Worm (Caenorhabditis elegans) whole organism, dauer: Measurements from ENCODE around the gene sru-27.

Experiments used
- unc-62 ChIP-seq: sonication (generic microtip); optimal IDR thresholded peaks from 2 replicates; lab custom pipeline; 2017; ENCODE audit warnings: missing biosample characterization, missing genetic modification reagents, missing genetic modification characterization

The sru-27 gene

DNA sequence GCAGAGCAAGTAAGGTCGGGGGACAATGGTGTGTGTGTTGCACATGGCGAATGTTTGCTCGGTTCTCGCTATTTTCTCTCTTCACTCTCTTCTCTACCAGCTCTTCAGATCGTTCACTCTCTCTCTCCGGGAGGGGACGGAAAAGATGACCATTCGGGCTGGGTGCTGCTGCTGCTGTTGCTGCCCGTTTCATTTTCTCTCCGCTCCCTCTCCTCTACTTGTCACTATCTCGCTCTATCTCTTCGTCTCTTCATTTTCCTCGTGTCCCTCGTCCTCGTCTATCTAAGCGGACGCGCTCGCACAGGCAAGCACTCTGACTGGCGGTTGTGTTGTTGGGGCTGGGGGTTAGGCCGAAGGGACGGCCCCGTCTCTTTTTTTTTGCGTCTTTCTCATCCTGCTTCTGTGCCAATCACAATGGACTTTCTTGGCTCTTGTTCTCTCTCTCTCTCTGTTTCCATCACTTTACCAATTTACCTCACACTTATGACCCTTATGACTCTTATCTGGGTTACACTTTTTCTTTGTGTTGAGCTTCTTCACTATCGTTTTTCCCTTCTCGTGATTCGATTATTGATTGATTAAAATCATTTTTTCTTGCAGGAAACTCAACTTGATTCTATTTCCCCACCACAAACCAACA, 24.6 kb upstream of the sru-27 start, which contains the start of the genes F53E2.2 and unc-60:
Gene F53E2.2, plus strand, starts transcription at position 601 of the 640 bp plus-strand sequence.
Gene unc-60, plus strand, starts transcription at position 601 of the 640 bp plus-strand sequence.
- no peak for TF ChIP-seq unc-62 (GFP tag; lab: Kevin White, UChicago)

ce11 chrV:1476284-1476792, 22.9 kb upstream of the sru-27 start:
- TF ChIP-seq unc-62 (GFP tag; lab: Kevin White, UChicago): no peak

DNA sequence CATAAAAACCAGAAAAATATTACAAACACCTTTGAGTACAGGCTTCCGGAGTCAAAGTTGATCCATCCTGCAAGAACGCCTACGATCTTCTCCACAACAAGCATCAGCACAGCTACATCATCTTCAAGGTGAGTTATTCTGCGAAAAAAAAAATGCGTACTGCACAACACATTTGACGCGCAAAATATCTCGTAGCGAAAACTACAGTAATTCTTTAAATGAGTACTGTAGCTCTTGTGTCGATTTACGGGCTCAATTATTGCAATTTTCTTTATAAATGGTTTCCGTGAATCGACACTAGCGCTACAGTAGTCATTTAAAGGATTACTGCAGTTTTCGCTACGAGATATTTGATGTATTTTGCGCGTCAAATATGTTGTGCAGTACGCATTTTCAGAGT, 22.4 kb upstream of the sru-27 start:
- TF ChIP-seq unc-62 (GFP tag; lab: Kevin White, UChicago): no peak

ce11 chrV:1480841-1481240, 18.4 kb upstream of the sru-27 start:
- no peak for TF ChIP-seq unc-62 (GFP tag; lab: Kevin White, UChicago)

- TF ChIP-seq unc-62 (GFP tag; lab: Kevin White, UChicago): no peak
Measured at ce11 chrV:1481742-1482141, 17.5 kb upstream of the sru-27 start, which contains the start of gene C38C3.4. C38C3.4 (plus strand) TSS chrV:1482042.

DNA sequence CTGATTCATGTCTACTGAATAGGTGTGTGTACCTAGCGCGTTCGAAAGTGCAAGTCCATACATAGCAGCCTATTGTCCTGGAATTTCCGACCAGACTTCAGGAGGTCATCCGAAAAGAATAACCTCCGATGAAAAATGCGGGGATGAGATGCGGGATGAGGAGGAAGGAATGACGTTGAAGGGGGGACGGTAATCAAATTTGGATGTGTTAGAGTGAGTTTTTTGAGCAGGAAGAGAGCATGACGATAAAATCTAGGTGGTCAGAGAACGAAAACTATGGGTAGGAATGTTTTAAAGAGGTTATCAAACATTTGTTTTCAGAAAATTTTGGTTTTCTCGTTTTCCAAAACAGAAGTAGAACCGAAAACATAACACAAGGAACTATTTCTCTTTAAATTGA, 13.2 kb upstream of the sru-27 start:
- TF ChIP-seq unc-62 (GFP tag; lab: Kevin White, UChicago): no peak

- TF ChIP-seq unc-62 (GFP tag; lab: Kevin White, UChicago): no peak
Measured at ce11 chrV:1487262-1487661, 12.0 kb upstream of the sru-27 start.

DNA sequence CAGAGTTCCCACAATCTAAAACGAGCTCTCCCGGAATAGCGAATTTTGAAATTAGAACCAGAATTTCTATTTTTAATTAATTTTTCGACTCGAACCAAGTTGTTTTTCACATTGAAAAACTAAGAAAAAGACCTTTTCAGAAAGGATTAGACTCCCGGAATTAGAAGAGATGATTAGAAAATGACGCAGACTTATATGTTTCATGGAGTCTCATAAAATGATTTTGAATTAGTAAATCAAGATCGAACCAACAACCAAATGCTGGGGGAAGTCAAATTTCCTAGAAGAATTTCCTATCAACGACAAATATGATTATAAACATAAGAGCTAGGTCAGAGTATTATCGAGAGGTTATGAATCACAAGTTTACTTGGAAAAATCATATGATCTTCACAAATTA, 10.6 kb upstream of the sru-27 start:
- no peak for TF ChIP-seq unc-62 (GFP tag; lab: Kevin White, UChicago)

DNA sequence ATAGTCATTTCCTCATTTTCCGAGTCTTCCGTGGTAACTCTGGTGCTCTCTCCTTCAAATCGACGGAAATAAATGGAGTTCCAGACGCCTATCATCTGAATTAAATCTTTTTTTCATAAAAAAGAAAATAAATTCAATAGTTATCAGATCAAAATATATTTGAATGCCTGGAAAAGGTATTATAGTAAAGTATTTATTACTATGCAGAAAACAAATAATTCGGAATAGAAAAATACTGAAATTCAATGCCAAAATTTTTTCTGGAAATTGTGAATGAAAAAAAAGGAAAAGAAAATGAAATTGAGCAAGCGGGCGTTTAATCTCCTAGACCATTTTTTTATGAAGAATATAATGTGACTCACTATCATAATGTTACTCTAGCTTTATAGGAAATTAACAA, 7.7 kb upstream of the sru-27 start, which contains the start of gene C38C3.6:
Gene C38C3.6, minus strand, starts transcription at position 101 of the 400 bp plus-strand sequence.
- TF ChIP-seq unc-62 (GFP tag; lab: Kevin White, UChicago): no peak

DNA sequence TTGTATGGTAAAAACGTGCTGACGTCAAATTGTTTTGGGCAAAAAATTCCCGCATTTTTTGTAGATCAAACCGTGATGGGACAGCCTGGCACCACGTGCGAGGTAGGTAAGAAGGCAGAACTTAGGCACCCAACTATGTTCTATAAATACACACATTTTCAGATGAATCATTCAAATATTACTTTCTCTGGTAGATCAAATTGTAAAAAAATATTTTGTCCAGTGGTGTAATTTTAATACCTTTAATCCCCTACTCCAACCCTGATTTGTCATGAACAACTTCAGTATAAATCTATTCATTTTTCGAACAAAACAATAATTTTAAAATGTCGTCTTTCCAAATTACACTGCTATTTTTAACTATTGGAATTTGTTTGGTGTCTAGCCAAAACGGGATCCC, 4.8 kb upstream of the sru-27 start, which contains the start of gene spig-7:
Gene spig-7, plus strand, starts transcription at position 301 of the 400 bp plus-strand sequence.
- no peak for TF ChIP-seq unc-62 (GFP tag; lab: Kevin White, UChicago)

- TF ChIP-seq unc-62 (GFP tag; lab: Kevin White, UChicago): no peak
Measured at ce11 chrV:1495334-1495733, 3.9 kb upstream of the sru-27 start, which contains the start of gene C38C3.3. C38C3.3 (plus strand) TSS chrV:1495634.

DNA sequence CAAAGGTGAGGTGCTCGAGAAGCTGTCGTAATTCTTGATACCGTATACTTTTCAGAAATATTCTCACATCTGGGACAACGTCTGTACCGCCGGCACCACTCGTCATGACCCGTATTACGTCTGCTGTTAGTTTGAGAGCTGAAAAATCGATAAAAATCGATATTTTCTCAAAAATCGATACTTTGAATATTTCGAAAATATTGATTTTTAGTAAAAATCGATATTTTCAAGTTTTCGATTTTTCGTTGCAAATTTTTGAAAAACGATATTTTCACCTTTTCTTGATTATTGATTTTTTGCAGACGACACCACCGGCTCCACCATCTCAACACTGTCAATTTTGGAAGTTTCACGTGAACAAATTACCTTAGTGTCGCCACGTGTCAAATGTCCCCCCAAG, 3.5 kb upstream of the sru-27 start:
- no peak for TF ChIP-seq unc-62 (GFP tag; lab: Kevin White, UChicago)

DNA sequence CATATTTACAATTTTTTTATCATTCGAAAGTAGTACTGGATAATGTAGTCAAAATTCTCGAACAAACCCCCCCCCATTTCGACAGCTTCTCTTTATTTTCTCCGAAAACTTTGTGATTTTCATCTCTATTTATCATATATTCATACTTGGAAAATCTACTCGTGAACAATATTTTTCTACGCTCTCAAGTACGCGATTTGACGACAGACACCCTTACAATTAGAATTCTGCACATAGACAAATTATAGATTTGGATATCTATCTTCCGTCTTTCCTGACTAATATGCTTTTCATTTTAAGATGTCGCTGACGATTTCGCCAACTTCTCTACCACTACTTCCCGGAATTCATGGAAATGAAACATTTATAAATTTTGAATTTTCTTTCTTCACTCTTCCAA, 6.8 kb downstream of the sru-27 start, which contains the start of gene sru-28:
Gene sru-28, plus strand, starts transcription at position 301 of the 400 bp plus-strand sequence.
- TF ChIP-seq unc-62 (GFP tag; lab: Kevin White, UChicago): no peak

ce11 chrV:1511537-1511936, 12.3 kb downstream of the sru-27 start, which contains the start of gene nhr-260:
nhr-260 (minus strand) TSS chrV:1511637.
- TF ChIP-seq unc-62 (GFP tag; lab: Kevin White, UChicago): no peak

DNA sequence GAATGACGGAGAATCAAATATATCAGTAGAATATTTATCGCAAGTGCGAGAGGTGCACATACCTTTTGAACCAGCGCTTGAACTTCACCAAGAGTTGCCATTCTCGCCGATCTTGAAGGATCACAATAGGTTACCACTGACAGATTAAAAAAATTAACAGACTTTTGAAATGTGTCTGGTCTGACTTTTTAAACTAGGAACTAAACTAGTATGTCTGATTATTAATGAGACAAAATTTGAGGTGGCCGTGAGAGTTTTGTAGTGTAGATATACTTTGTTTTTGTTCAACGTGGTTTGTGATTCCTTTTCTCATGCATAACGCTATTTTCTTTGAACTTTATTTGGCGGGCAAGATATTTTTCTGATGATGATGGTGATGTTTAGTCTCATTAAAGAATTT, 22.6 kb downstream of the sru-27 start, which contains the start of gene str-240:
Gene str-240, minus strand, starts transcription at position 101 of the 400 bp plus-strand sequence.
- no peak for TF ChIP-seq unc-62 (GFP tag; lab: Kevin White, UChicago)

- TF ChIP-seq unc-62 (GFP tag; lab: Kevin White, UChicago): no peak
Measured at ce11 chrV:1522485-1522884, 23.2 kb downstream of the sru-27 start, which contains the start of gene str-243. str-243 (plus strand) TSS chrV:1522785.
